Worm (Caenorhabditis elegans): ENCODE results near the gene B0496.1.

B0496.1 gene

DNA sequence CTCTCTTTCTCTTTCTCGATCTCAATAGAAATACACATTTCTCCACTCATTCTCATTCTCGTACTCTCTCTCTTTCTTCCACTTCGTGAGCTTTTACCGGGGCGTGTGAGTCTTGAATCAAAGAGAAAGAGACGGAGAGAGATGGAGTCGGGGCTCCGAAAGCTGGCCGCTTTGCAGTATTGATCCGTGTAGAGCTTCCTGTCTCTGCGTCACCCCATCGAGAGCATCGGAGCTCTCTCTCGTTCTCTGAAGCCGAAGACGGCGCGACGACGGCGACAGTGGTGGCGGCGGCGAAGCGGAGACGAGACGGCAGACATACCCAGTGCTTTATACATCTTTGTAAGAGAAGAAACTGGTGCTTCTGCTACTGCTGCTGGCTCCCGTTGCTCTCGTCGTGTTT is 44.0 kb upstream of the B0496.1 start (continued):
- TF ChIP-seq ceh-19 (GFP tag; optimal IDR thresholded peaks at IDR 0.05) (peak; percentile 61), madf-2 (tag; optimal IDR thresholded peaks at IDR 0.05) (peak; percentile 22), hlh-13 (GFP tag; optimal IDR thresholded peaks at IDR 0.05) (no peak), ceh-22 (tag; optimal IDR thresholded peaks at IDR 0.05) (no peak), ttx-3 (tag; optimal IDR thresholded peaks at IDR 0.05) (no peak), sox-2 (GFP tag; IDR thresholded peaks at IDR 0.05) (no peak), C38D4.7 (GFP tag; optimal IDR thresholded peaks at IDR 0.05) (peak; percentile 7), dmd-4 (tag; optimal IDR thresholded peaks at IDR 0.05; ENCODE audit: borderline replicate concordance) (no peak), sox-4 (tag; optimal IDR thresholded peaks at IDR 0.05) (no peak), zip-5 (tag; optimal IDR thresholded peaks at IDR 0.05) (no peak), mec-3 (tag; optimal IDR thresholded peaks at IDR 0.05; ENCODE audit: borderline replicate concordance) (no peak), ceh-45 (GFP tag; IDR thresholded peaks at IDR 0.05) (no peak), pros-1 (tag; optimal IDR thresholded peaks at IDR 0.05) (peak; percentile 34), ceh-18 (tag; optimal IDR thresholded peaks at IDR 0.05) (peak; percentile 71), unc-3 (GFP tag; conservative IDR thresholded peaks at IDR 0.05) (no peak), unc-3 (tag; optimal IDR thresholded peaks at IDR 0.05) (no peak), ceh-14 (tag; optimal IDR thresholded peaks at IDR 0.05) (peak; percentile 76), ceh-6 (GFP tag; optimal IDR thresholded peaks at IDR 0.05) (no peak), npax-4 (tag; optimal IDR thresholded peaks at IDR 0.05) (no peak), tbx-7 (tag; optimal IDR thresholded peaks at IDR 0.05) (no peak), rnt-1 (tag; optimal IDR thresholded peaks at IDR 0.05) (peak; percentile 56), syd-9 (tag; optimal IDR thresholded peaks at IDR 0.05) (peak; percentile 27), ceh-34 (tag; optimal IDR thresholded peaks at IDR 0.05) (peak; percentile 66), ceh-30 (tag; optimal IDR thresholded peaks at IDR 0.05) (no peak)

DNA sequence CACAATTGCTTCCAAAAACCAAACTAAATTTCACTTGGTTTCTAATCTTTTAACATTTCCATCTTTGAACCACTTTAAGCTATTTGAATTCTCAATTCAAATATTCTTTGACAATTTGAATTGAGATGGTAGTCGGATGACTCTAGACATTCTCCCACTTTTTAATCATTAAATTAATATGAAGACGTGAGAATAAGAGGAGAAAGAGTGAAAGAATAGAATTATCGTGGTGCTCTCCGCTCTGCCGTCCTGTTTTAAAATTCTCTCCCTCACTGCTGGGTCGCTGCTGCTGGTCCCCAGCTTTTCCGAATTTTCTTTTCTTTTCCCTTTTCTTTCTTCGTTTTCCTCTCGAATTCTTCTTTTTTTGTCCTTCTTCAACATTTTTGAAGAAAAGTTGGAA is 42.7 kb upstream of the B0496.1 start:
- TF ChIP-seq lim-6 (tag; optimal IDR thresholded peaks at IDR 0.05): no peak
- TF ChIP-seq gmeb-2 (tag; optimal IDR thresholded peaks at IDR 0.05): no peak
- TF ChIP-seq ceh-6 (GFP tag; optimal IDR thresholded peaks at IDR 0.05): no peak
- peak; percentile 11 for TF ChIP-seq ceh-31 (tag; optimal IDR thresholded peaks at IDR 0.05)
- TF ChIP-seq lin-11 (tag; optimal IDR thresholded peaks at IDR 0.05): no peak
- peak; percentile 61 for TF ChIP-seq unc-42 (tag; optimal IDR thresholded peaks at IDR 0.05)
- TF ChIP-seq ets-4 (tag; optimal IDR thresholded peaks at IDR 0.05): no peak
- no peak for TF ChIP-seq sdc-2 (tag; optimal IDR thresholded peaks at IDR 0.05)
- TF ChIP-seq hlh-6 (tag; optimal IDR thresholded peaks at IDR 0.05): no peak
- TF ChIP-seq C08G9.2 (tag; optimal IDR thresholded peaks at IDR 0.05): no peak
- TF ChIP-seq ceh-14 (tag; optimal IDR thresholded peaks at IDR 0.05): no peak
- TF ChIP-seq ceh-30 (tag; optimal IDR thresholded peaks at IDR 0.05): no peak

ce11 chrIV:7404934-7405632 is 41.0 kb upstream of the B0496.1 start, which contains the start of the genes C48A7.16 and egl-19:
Gene C48A7.16 (plus strand): TSS chrIV:7405477.
Gene egl-19 (plus strand): TSS chrIV:7405582.
- TF ChIP-seq sdc-2 (tag; optimal IDR thresholded peaks at IDR 0.05) (no peak), tbx-7 (tag; optimal IDR thresholded peaks at IDR 0.05) (no peak), unc-42 (tag; optimal IDR thresholded peaks at IDR 0.05) (no peak), Y22D7AL.16 (tag; optimal IDR thresholded peaks at IDR 0.05) (no peak)

DNA sequence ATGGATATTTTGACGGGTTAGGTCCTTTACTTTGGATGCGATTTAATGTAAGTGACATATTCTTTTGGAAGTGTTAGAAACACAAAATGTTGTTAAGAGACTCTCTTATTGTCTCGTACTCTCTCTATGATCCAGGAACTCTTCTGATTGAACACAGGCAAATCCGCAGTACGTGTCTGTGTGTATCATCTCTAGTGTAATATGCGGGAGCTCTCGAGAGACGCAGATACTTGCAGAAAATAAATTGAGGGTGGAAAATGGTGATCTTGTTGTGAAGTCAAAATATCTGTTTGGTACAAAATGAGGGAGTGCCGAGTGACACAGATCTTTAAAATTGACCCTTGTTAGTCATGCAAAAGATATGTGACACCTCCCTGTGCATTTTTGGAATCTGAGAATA is 39.4 kb upstream of the B0496.1 start:
- TF ChIP-seq pat-9 (tag; optimal IDR thresholded peaks at IDR 0.05): no peak
- TF ChIP-seq nhr-232 (tag; optimal IDR thresholded peaks at IDR 0.05): no peak
- TF ChIP-seq fkh-6 (tag; optimal IDR thresholded peaks at IDR 0.05): no peak
- no peak for TF ChIP-seq K09A11.1 (tag; optimal IDR thresholded peaks at IDR 0.05; ENCODE audit: insufficient read depth)
- TF ChIP-seq sdc-2 (tag; optimal IDR thresholded peaks at IDR 0.05): no peak
- TF ChIP-seq ceh-48 (tag; optimal IDR thresholded peaks at IDR 0.05): no peak
- TF ChIP-seq rnt-1 (tag; optimal IDR thresholded peaks at IDR 0.05): no peak
- TF ChIP-seq ceh-19 (GFP tag; optimal IDR thresholded peaks at IDR 0.05): no peak
- TF ChIP-seq ceh-31 (tag; optimal IDR thresholded peaks at IDR 0.05): no peak
- TF ChIP-seq pax-1 (tag; optimal IDR thresholded peaks at IDR 0.05): no peak
- TF ChIP-seq unc-3 (GFP tag; conservative IDR thresholded peaks at IDR 0.05): no peak
- no peak for TF ChIP-seq unc-3 (tag; optimal IDR thresholded peaks at IDR 0.05)
- TF ChIP-seq K02D7.2 (tag; optimal IDR thresholded peaks at IDR 0.05): no peak
- TF ChIP-seq ceh-24 (tag; optimal IDR thresholded peaks at IDR 0.05): no peak
- no peak for TF ChIP-seq fax-1 (tag; optimal IDR thresholded peaks at IDR 0.05)
